Worm (Caenorhabditis elegans) whole organism, L1 larva: Measurements from ENCODE around the gene irld-63.

ENCODE experiments used
- mdl-1 ChIP-seq, 2 experiments: fragments of 150-350 bp; optimal IDR thresholded peaks; 2 replicates each; lab custom pipeline; 2014 to 2017; ENCODE audit warnings: missing biosample characterization in 2 of 2, missing genetic modification characterization in 2 of 2, inconsistent platforms in 1 of 2
- rnt-1 ChIP-seq: sonication (generic microtip); optimal IDR thresholded peaks from 2 replicates; lab custom pipeline; 2016; ENCODE audit warnings: mild to moderate bottlenecking, missing genetic modification characterization, moderate library complexity, missing compliant biosample characterization
- zag-1 ChIP-seq: fragments of 150-350 bp; optimal IDR thresholded peaks from 2 replicates; lab custom pipeline; 2014; ENCODE audit warnings: missing biosample characterization, missing genetic modification characterization

- no peak for TF ChIP-seq zag-1 (tag; lab: Kevin White, UChicago)
- TF ChIP-seq mdl-1 (tag; optimal IDR thresholded peaks at IDR 0.05; lab: Kevin White, UChicago): no peak
- no peak for TF ChIP-seq rnt-1 (tag; lab: Kevin White, UChicago)
Measured at ce11 chrII:2927533-2927932, 3.0 kb upstream of the irld-63 start, which contains the start of the genes ZK355.3 and ZK355.8.
